Fruit fly (Drosophila melanogaster) whole organism, prepupa: Measurements from ENCODE around the gene CG6980.

Experiments
- Blimp-1 ChIP-seq: fragments of 200-800 bp; sonication (Bioruptor generic); optimal IDR thresholded peaks from 3 replicates; lab custom pipeline; 2017; ENCODE audit warnings: missing biosample characterization, missing genetic modification characterization, mild to moderate bottlenecking, moderate library complexity, missing genetic modification reagents
- CG10631 ChIP-seq: fragments of 200-800 bp; sonication (Bioruptor generic); optimal IDR thresholded peaks from 2 replicates; lab custom pipeline; 2016; ENCODE audit warnings: missing biosample characterization, missing genetic modification characterization
- CG10669 ChIP-seq: fragments of 200-800 bp; sonication (Bioruptor generic); optimal IDR thresholded peaks from 3 replicates; lab custom pipeline; 2018; ENCODE audit warnings: missing biosample characterization, mild to moderate bottlenecking, missing genetic modification characterization, moderate library complexity
- CG15336 ChIP-seq: fragments of 200-800 bp; sonication (Bioruptor generic); IDR thresholded peaks from 2 replicates; pipeline ENCODE4 v1.3.6; 2022; ENCODE audit warnings: missing biosample characterization, missing genetic modification characterization
- CG1621 ChIP-seq: fragments of 200-800 bp; sonication (Bioruptor generic); optimal IDR thresholded peaks from 3 replicates; lab custom pipeline; 2018; ENCODE audit warnings: missing biosample characterization, mild to moderate bottlenecking, missing genetic modification characterization
- CG16779 ChIP-seq: fragments of 200-800 bp; sonication (Bioruptor generic); optimal IDR thresholded peaks from 3 replicates; lab custom pipeline; 2017; ENCODE audit warnings: missing biosample characterization, mild to moderate bottlenecking, missing genetic modification characterization
- CG3032 ChIP-seq: fragments of 200-800 bp; optimal IDR thresholded peaks from 2 replicates; lab custom pipeline; 2019; ENCODE audit warnings: missing biosample characterization, mild to moderate bottlenecking, missing genetic modification characterization, moderate library complexity
- CG34406 ChIP-seq: fragments of 200-800 bp; sonication (Bioruptor generic); optimal IDR thresholded peaks from 3 replicates; lab custom pipeline; 2016; ENCODE audit warnings: missing biosample characterization, missing genetic modification characterization
- CG3919 ChIP-seq: fragments of 200-800 bp; sonication (Bioruptor generic); optimal IDR thresholded peaks from 3 replicates; lab custom pipeline; 2016; ENCODE audit warnings: missing biosample characterization, missing genetic modification characterization
- CG6163 ChIP-seq: fragments of 200-800 bp; sonication (Bioruptor generic); IDR thresholded peaks from 3 replicates; pipeline ENCODE4 v1.3.6; 2022; ENCODE audit warnings: missing biosample characterization, missing genetic modification characterization
- CG6276 ChIP-seq: fragments of 200-800 bp; sonication (Bioruptor generic); optimal IDR thresholded peaks from 2 replicates; lab custom pipeline; 2017; ENCODE audit warnings: missing biosample characterization, mild to moderate bottlenecking, missing genetic modification characterization
- CG6792 ChIP-seq: fragments of 200-800 bp; sonication (Bioruptor generic); optimal IDR thresholded peaks from 3 replicates; lab custom pipeline; 2016; ENCODE audit warnings: missing biosample characterization, missing genetic modification characterization
- CG6808 ChIP-seq: fragments of 200-800 bp; sonication (Bioruptor generic); optimal IDR thresholded peaks from 3 replicates; lab custom pipeline; 2017; ENCODE audit warnings: missing biosample characterization, missing genetic modification characterization, mild to moderate bottlenecking, moderate library complexity, missing genetic modification reagents
- CG6854 ChIP-seq: fragments of 200-800 bp; sonication (Bioruptor generic); optimal IDR thresholded peaks from 2 replicates; lab custom pipeline; 2017; ENCODE audit warnings: missing biosample characterization, mild to moderate bottlenecking, missing genetic modification characterization
- CG8119 ChIP-seq: fragments of 200-800 bp; sonication (Bioruptor generic); IDR thresholded peaks from 3 replicates; pipeline ENCODE4 v1.3.6; 2022; ENCODE audit warnings: missing biosample characterization, missing genetic modification characterization
- CG8632 ChIP-seq: fragments of 200-800 bp; sonication (Bioruptor generic); optimal IDR thresholded peaks from 3 replicates; lab custom pipeline; 2016; ENCODE audit warnings: missing biosample characterization, missing genetic modification characterization
- CG9139 ChIP-seq: fragments of 200-800 bp; sonication (Bioruptor generic); optimal IDR thresholded peaks from 3 replicates; lab custom pipeline; 2017; ENCODE audit warnings: missing biosample characterization, mild to moderate bottlenecking, missing genetic modification characterization
- Eip75B ChIP-seq: fragments of 200-800 bp; sonication (Bioruptor generic); optimal IDR thresholded peaks from 3 replicates; lab custom pipeline; 2016; ENCODE audit warnings: missing biosample characterization, missing genetic modification characterization
- Eip93F ChIP-seq: fragments of 200-800 bp; sonication (Bioruptor generic); optimal IDR thresholded peaks from 2 replicates; lab custom pipeline; 2016; ENCODE audit warnings: missing biosample characterization, mild to moderate bottlenecking, missing genetic modification characterization
- Ets96B ChIP-seq: fragments of 200-800 bp; optimal IDR thresholded peaks from 2 replicates; lab custom pipeline; 2019; ENCODE audit warnings: missing biosample characterization, mild to moderate bottlenecking, missing genetic modification characterization, moderate library complexity
- Gug ChIP-seq: fragments of 200-800 bp; sonication (Bioruptor generic); IDR thresholded peaks from 2 replicates; pipeline ENCODE4 v1.3.6; 2022; ENCODE audit warnings: missing biosample characterization, missing genetic modification characterization
- Hr38 ChIP-seq: sonication (Bioruptor generic); optimal IDR thresholded peaks from 2 replicates; lab custom pipeline; 2016; ENCODE audit warnings: missing biosample characterization, missing genetic modification characterization
- Hr4 ChIP-seq: fragments of 200-800 bp; sonication (Bioruptor generic); optimal IDR thresholded peaks from 3 replicates; lab custom pipeline; 2016; ENCODE audit warnings: missing biosample characterization, missing genetic modification characterization
- Lpt ChIP-seq: fragments of 200-800 bp; sonication (Bioruptor generic); optimal IDR thresholded peaks from 3 replicates; lab custom pipeline; 2016; ENCODE audit warnings: missing biosample characterization, missing genetic modification characterization
- Met ChIP-seq: fragments of 200-800 bp; sonication (Bioruptor generic); optimal IDR thresholded peaks from 3 replicates; lab custom pipeline; 2016; ENCODE audit warnings: missing biosample characterization, missing genetic modification characterization
- OdsH ChIP-seq: fragments of 200-800 bp; sonication (Bioruptor generic); optimal IDR thresholded peaks from 3 replicates; lab custom pipeline; 2016; ENCODE audit warnings: missing biosample characterization, missing genetic modification characterization
- Smox ChIP-seq: fragments of 200-800 bp; sonication (Bioruptor generic); optimal IDR thresholded peaks from 3 replicates; lab custom pipeline; 2016; ENCODE audit warnings: missing biosample characterization, missing genetic modification characterization
- Sox102F ChIP-seq: fragments of 200-800 bp; sonication (Bioruptor generic); optimal IDR thresholded peaks from 2 replicates; lab custom pipeline; 2016; ENCODE audit warnings: missing biosample characterization, mild to moderate bottlenecking, missing genetic modification characterization
- Sox15 ChIP-seq: fragments of 200-800 bp; sonication (Bioruptor generic); optimal IDR thresholded peaks from 3 replicates; lab custom pipeline; 2016; ENCODE audit warnings: missing biosample characterization, missing genetic modification characterization
- achi ChIP-seq: fragments of 200-800 bp; sonication (Bioruptor generic); optimal IDR thresholded peaks from 3 replicates; lab custom pipeline; 2016; ENCODE audit warnings: missing biosample characterization, missing genetic modification characterization
- acj6 ChIP-seq: fragments of 200-800 bp; sonication (Bioruptor generic); optimal IDR thresholded peaks from 3 replicates; lab custom pipeline; 2016; ENCODE audit warnings: missing biosample characterization, missing genetic modification characterization
- cyc ChIP-seq: fragments of 200-800 bp; sonication (Bioruptor generic); optimal IDR thresholded peaks from 3 replicates; lab custom pipeline; 2016; ENCODE audit warnings: missing biosample characterization, missing genetic modification characterization
- dac ChIP-seq: fragments of 200-800 bp; sonication (Bioruptor generic); optimal IDR thresholded peaks from 2 replicates; lab custom pipeline; 2017; ENCODE audit warnings: missing biosample characterization, mild to moderate bottlenecking, missing genetic modification characterization
- eg ChIP-seq: fragments of 200-800 bp; sonication (Bioruptor generic); IDR thresholded peaks from 3 replicates; pipeline ENCODE4 v1.3.6; 2022; ENCODE audit warnings: missing biosample characterization, missing genetic modification characterization
- esn ChIP-seq: fragments of 200-800 bp; sonication (Bioruptor generic); optimal IDR thresholded peaks from 2 replicates; lab custom pipeline; 2016; ENCODE audit warnings: missing biosample characterization, mild to moderate bottlenecking, missing genetic modification characterization, moderate library complexity
- fd85E ChIP-seq: fragments of 200-800 bp; sonication (Bioruptor generic); optimal IDR thresholded peaks from 3 replicates; lab custom pipeline; 2016; ENCODE audit warnings: missing biosample characterization, missing genetic modification characterization
- fkh ChIP-seq: fragments of 200-800 bp; sonication (Bioruptor generic); optimal IDR thresholded peaks from 3 replicates; lab custom pipeline; 2017; ENCODE audit warnings: missing biosample characterization, mild to moderate bottlenecking, missing genetic modification characterization, moderate library complexity
- lz ChIP-seq: fragments of 200-800 bp; sonication (Bioruptor generic); optimal IDR thresholded peaks from 3 replicates; lab custom pipeline; 2016; ENCODE audit warnings: missing biosample characterization, missing genetic modification characterization
- net ChIP-seq: fragments of 200-800 bp; sonication (Bioruptor generic); optimal IDR thresholded peaks from 3 replicates; lab custom pipeline; 2016; ENCODE audit warnings: missing biosample characterization, missing genetic modification characterization
- pdm3 ChIP-seq: fragments of 200-800 bp; sonication (Bioruptor generic); optimal IDR thresholded peaks from 3 replicates; lab custom pipeline; 2016; ENCODE audit warnings: missing biosample characterization, missing genetic modification characterization
- salr ChIP-seq, 2 experiments: fragments of 200-800 bp; sonication (Bioruptor generic); optimal IDR thresholded peaks; 3 replicates each; lab custom pipeline; 2016 to 2018; ENCODE audit warnings: missing biosample characterization in 2 of 2, missing genetic modification characterization in 2 of 2, mild to moderate bottlenecking in 1 of 2
- spab ChIP-seq: fragments of 200-800 bp; sonication (Bioruptor generic); optimal IDR thresholded peaks from 2 replicates; lab custom pipeline; 2017; ENCODE audit warnings: missing biosample characterization, mild to moderate bottlenecking, missing genetic modification characterization, missing genetic modification reagents
- ss ChIP-seq, 2 experiments: fragments of 200-800 bp; sonication (Bioruptor generic); optimal IDR thresholded peaks; 2 replicates in 1 of 2; 3 replicates in 1 of 2; lab custom pipeline; 2017 to 2018; ENCODE audit warnings: mild to moderate bottlenecking in 2 of 2, missing biosample characterization in 2 of 2, missing genetic modification characterization in 2 of 2, moderate library complexity in 1 of 2
- svp ChIP-seq: fragments of 200-800 bp; sonication (Bioruptor generic); peaks from one replicate; lab custom pipeline; 2016; ENCODE audit warnings: missing biosample characterization, missing genetic modification characterization
- topi ChIP-seq: fragments of 200-800 bp; sonication (Bioruptor generic); optimal IDR thresholded peaks from 3 replicates; lab custom pipeline; 2016; ENCODE audit warnings: missing biosample characterization, missing genetic modification characterization
- vri ChIP-seq: fragments of 200-800 bp; sonication (Bioruptor generic); optimal IDR thresholded peaks from 3 replicates; lab custom pipeline; 2016; ENCODE audit warnings: missing biosample characterization, mild to moderate bottlenecking, missing genetic modification characterization

Gene CG6980

dm6 chr3R:24809576-24810279 lies 2.3 kb downstream of the CG6980 start:
- no peak for TF ChIP-seq CG9139 (GFP tag; lab: Kevin White, UChicago)
- no peak for TF ChIP-seq acj6 (GFP tag; lab: Kevin White, UChicago)
- no peak for TF ChIP-seq CG15336
- TF ChIP-seq fkh (GFP tag; lab: Kevin White, UChicago): peak; percentile 87
- TF ChIP-seq Smox (GFP tag; lab: Kevin White, UChicago): no peak
- peak; percentile 65 for TF ChIP-seq vri
- no peak for TF ChIP-seq CG34406 (GFP tag; lab: Kevin White, UChicago)
- TF ChIP-seq Blimp-1 (GFP tag; lab: Kevin White, UChicago): no peak
- no peak for TF ChIP-seq fd85E (GFP tag; lab: Kevin White, UChicago)
- TF ChIP-seq CG10669 (GFP tag; lab: Kevin White, UChicago): no peak
- TF ChIP-seq Lpt: no peak
- no peak for TF ChIP-seq Hr4 (GFP tag; lab: Kevin White, UChicago)

dm6 chr3R:24810844-24811625 lies 3.6 kb downstream of the CG6980 start:
- TF ChIP-seq Lpt (peak; percentile 67), achi (GFP tag; lab: Kevin White, UChicago) (peak; percentile 87), CG6163 (GFP tag; lab: Robert Waterston, UW) (peak; percentile 96), esn (GFP tag; lab: Kevin White, UChicago) (peak; percentile 90), Sox102F (GFP tag; lab: Kevin White, UChicago) (no peak), fkh (GFP tag; lab: Kevin White, UChicago) (peak; percentile 80), acj6 (GFP tag; lab: Kevin White, UChicago) (peak; percentile 89), spab (GFP tag; lab: Kevin White, UChicago) (peak; percentile 81), Hr4 (GFP tag; lab: Kevin White, UChicago) (peak; percentile 93), cyc (no peak), CG15336 (peak; percentile 90), OdsH (GFP tag; lab: Kevin White, UChicago) (no peak), Eip93F (no peak), Hr38 (GFP tag; lab: Kevin White, UChicago) (peak; percentile 30), CG3919 (GFP tag; lab: Kevin White, UChicago) (peak; percentile 91), salr (GFP tag; optimal IDR thresholded peaks at IDR 0.05; lab: Kevin White, UChicago) (peak in 1 of 2 experiments; percentile 91), CG6808 (no peak), Met (GFP tag; lab: Kevin White, UChicago) (no peak), CG10631 (GFP tag; lab: Kevin White, UChicago) (peak; percentile 92), ss (GFP tag; optimal IDR thresholded peaks at IDR 0.05; lab: Kevin White, UChicago) (peak in 1 of 2 experiments; percentile 67), fd85E (GFP tag; lab: Kevin White, UChicago) (peak; percentile 52), CG9139 (GFP tag; lab: Kevin White, UChicago) (no peak), CG16779 (tag; lab: Kevin White, UChicago) (peak; percentile 87), CG8119 (GFP tag; lab: Robert Waterston, UW) (peak; percentile 92), vri (peak; percentile 87), Ets96B (tag; lab: Kevin White, UChicago) (peak; percentile 99), CG6276 (GFP tag; lab: Kevin White, UChicago) (peak; percentile 85), Gug (peak; percentile 95), lz (peak; percentile 87), pdm3 (peak; percentile 90), CG3032 (tag; lab: Kevin White, UChicago) (peak; percentile 85), CG6792 (GFP tag; lab: Kevin White, UChicago) (peak; percentile 86), Sox15 (GFP tag; lab: Kevin White, UChicago) (peak; percentile 73), dac (peak; percentile 84), CG6854 (GFP tag; lab: Kevin White, UChicago) (no peak), net (GFP tag; lab: Kevin White, UChicago) (peak; percentile 89), svp (GFP tag; lab: Kevin White, UChicago) (no peak), topi (peak; percentile 83), Blimp-1 (GFP tag; lab: Kevin White, UChicago) (no peak), eg (GFP tag; lab: Robert Waterston, UW) (peak; percentile 98), CG1621 (peak; percentile 92), Eip75B (GFP tag; lab: Kevin White, UChicago) (peak; percentile 92), CG8632 (peak; percentile 74)
